Worm (Caenorhabditis elegans) whole organism, mixed stage, embryonic: ENCODE data around the gene ndub-6.

Experiments used
- M03D4.4 ChIP-seq: sonication (generic microtip); optimal IDR thresholded peaks from 2 replicates; lab custom pipeline; 2017; ENCODE audit warnings: mild to moderate bottlenecking, missing genetic modification characterization, missing compliant biosample characterization
- bed-3 ChIP-seq: fragments of 200-800 bp; sonication (Bioruptor generic); optimal IDR thresholded peaks from 3 replicates; lab custom pipeline; 2018; ENCODE audit warnings: mild to moderate bottlenecking, missing genetic modification characterization, moderate library complexity, missing compliant biosample characterization
- blmp-1 ChIP-seq: fragments of 150-350 bp; optimal IDR thresholded peaks from 2 replicates; lab custom pipeline; 2014; ENCODE audit warnings: missing biosample characterization, missing genetic modification characterization
- ceh-39 ChIP-seq: fragments of 150-350 bp; optimal IDR thresholded peaks from 2 replicates; lab custom pipeline; 2014; ENCODE audit warnings: missing biosample characterization, missing genetic modification characterization
- ceh-43 ChIP-seq: fragments of 200-800 bp; sonication (Bioruptor generic); optimal IDR thresholded peaks from 2 replicates; lab custom pipeline; 2018; ENCODE audit warnings: mild to moderate bottlenecking, missing genetic modification characterization, moderate library complexity, missing compliant biosample characterization
- ceh-83 ChIP-seq: fragments of 200-800 bp; sonication (Bioruptor generic); optimal IDR thresholded peaks from 2 replicates; lab custom pipeline; 2018; ENCODE audit warnings: mild to moderate bottlenecking, missing genetic modification characterization, missing compliant biosample characterization
- ces-1 ChIP-seq: fragments of 150-350 bp; optimal IDR thresholded peaks from 2 replicates; lab custom pipeline; 2014; ENCODE audit warnings: missing biosample characterization, missing genetic modification reagents, missing genetic modification characterization
- cnd-1 ChIP-seq: fragments of 200-800 bp; sonication (Bioruptor generic); optimal IDR thresholded peaks from 2 replicates; lab custom pipeline; 2018; ENCODE audit warnings: mild to moderate bottlenecking, missing genetic modification characterization, missing compliant biosample characterization
- drap-1 ChIP-seq: fragments of 200-800 bp; sonication (Bioruptor generic); optimal IDR thresholded peaks from 3 replicates; lab custom pipeline; 2018; ENCODE audit warnings: mild to moderate bottlenecking, missing genetic modification characterization, missing compliant biosample characterization
- elt-1 ChIP-seq: sonication (generic microtip); optimal IDR thresholded peaks from 2 replicates; lab custom pipeline; 2017; ENCODE audit warnings: missing genetic modification characterization, mild to moderate bottlenecking, missing compliant biosample characterization, antibody characterized with exemption, moderate library complexity, borderline replicate concordance; ENCODE audit not compliant: insufficient read depth
- elt-3 ChIP-seq: fragments of 150-350 bp; optimal IDR thresholded peaks from 2 replicates; lab custom pipeline; 2014; ENCODE audit warnings: missing biosample characterization, missing genetic modification characterization
- flh-1 ChIP-seq: fragments of 200-800 bp; sonication (Bioruptor generic); optimal IDR thresholded peaks from 2 replicates; lab custom pipeline; 2018; ENCODE audit warnings: mild to moderate bottlenecking, missing genetic modification characterization, moderate library complexity, missing compliant biosample characterization
- ham-2 ChIP-seq: fragments of 200-800 bp; sonication (Bioruptor generic); optimal IDR thresholded peaks from 2 replicates; lab custom pipeline; 2018; ENCODE audit warnings: mild to moderate bottlenecking, missing genetic modification characterization, missing compliant biosample characterization
- hlh-1 ChIP-seq: fragments of 150-350 bp; optimal IDR thresholded peaks from 2 replicates; lab custom pipeline; 2014; ENCODE audit warnings: missing biosample characterization, missing genetic modification reagents, missing genetic modification characterization
- lin-13 ChIP-seq: fragments of 150-350 bp; optimal IDR thresholded peaks from 2 replicates; lab custom pipeline; 2014; ENCODE audit warnings: missing biosample characterization, missing genetic modification characterization
- lin-32 ChIP-seq: fragments of 200-800 bp; sonication (Bioruptor generic); optimal IDR thresholded peaks from 2 replicates; lab custom pipeline; 2018; ENCODE audit warnings: mild to moderate bottlenecking, missing genetic modification characterization, missing compliant biosample characterization
- lsy-2 ChIP-seq: fragments of 150-350 bp; optimal IDR thresholded peaks from 2 replicates; lab custom pipeline; 2014; ENCODE audit warnings: missing biosample characterization, missing genetic modification characterization
- mab-5 ChIP-seq: fragments of 150-350 bp; optimal IDR thresholded peaks from 2 replicates; lab custom pipeline; 2014; ENCODE audit warnings: missing biosample characterization, missing genetic modification characterization
- mep-1 ChIP-seq: fragments of 150-350 bp; optimal IDR thresholded peaks from 2 replicates; lab custom pipeline; 2017; ENCODE audit warnings: missing biosample characterization, missing genetic modification reagents, missing genetic modification characterization, inconsistent platforms
- mls-2 ChIP-seq: sonication (generic microtip); optimal IDR thresholded peaks from 2 replicates; lab custom pipeline; 2016; ENCODE audit warnings: mild to moderate bottlenecking, missing genetic modification characterization, moderate library complexity, missing compliant biosample characterization
- nhr-12 ChIP-seq: fragments of 150-350 bp; optimal IDR thresholded peaks from 2 replicates; lab custom pipeline; 2014; ENCODE audit warnings: missing biosample characterization, missing genetic modification characterization
- nhr-237 ChIP-seq: fragments of 150-350 bp; optimal IDR thresholded peaks from 2 replicates; lab custom pipeline; 2014; ENCODE audit warnings: missing biosample characterization, missing genetic modification characterization
- nhr-28 ChIP-seq: fragments of 150-350 bp; optimal IDR thresholded peaks from 2 replicates; lab custom pipeline; 2014; ENCODE audit warnings: missing biosample characterization, missing genetic modification characterization
- nhr-76 ChIP-seq: sonication (generic microtip); optimal IDR thresholded peaks from 2 replicates; lab custom pipeline; 2017; ENCODE audit warnings: missing biosample characterization, missing genetic modification characterization
- pha-4 ChIP-seq: fragments of 150-350 bp; optimal IDR thresholded peaks from 2 replicates; lab custom pipeline; 2018; ENCODE audit warnings: missing biosample characterization, missing genetic modification reagents, missing genetic modification characterization
- sem-2 ChIP-seq: fragments of 200-800 bp; sonication (Bioruptor generic); optimal IDR thresholded peaks from 2 replicates; lab custom pipeline; 2018; ENCODE audit warnings: mild to moderate bottlenecking, missing genetic modification characterization, missing compliant biosample characterization
- snpc-4 ChIP-seq: fragments of 150-350 bp; optimal IDR thresholded peaks from 2 replicates; lab custom pipeline; 2014; ENCODE audit warnings: missing biosample characterization, missing genetic modification characterization
- tbx-8 ChIP-seq: fragments of 200-800 bp; sonication (Bioruptor generic); optimal IDR thresholded peaks from 2 replicates; lab custom pipeline; 2018; ENCODE audit warnings: mild to moderate bottlenecking, missing genetic modification characterization, moderate library complexity, missing compliant biosample characterization
- unc-120 ChIP-seq: sonication (generic microtip); optimal IDR thresholded peaks from 2 replicates; lab custom pipeline; 2017; ENCODE audit warnings: missing genetic modification characterization, missing compliant biosample characterization; ENCODE audit not compliant: poor library complexity, severe bottlenecking
- unc-39 ChIP-seq: fragments of 150-350 bp; optimal IDR thresholded peaks from 2 replicates; lab custom pipeline; 2014; ENCODE audit warnings: missing biosample characterization, missing genetic modification characterization
- unc-62 ChIP-seq: fragments of 150-350 bp; optimal IDR thresholded peaks from 2 replicates; lab custom pipeline; 2014; ENCODE audit warnings: missing biosample characterization, missing genetic modification reagents, missing genetic modification characterization
- zip-8 ChIP-seq: fragments of 150-350 bp; optimal IDR thresholded peaks from 2 replicates; lab custom pipeline; 2014; ENCODE audit warnings: missing biosample characterization, missing genetic modification characterization
- ztf-11 ChIP-seq: fragments of 150-350 bp; optimal IDR thresholded peaks from 2 replicates; lab custom pipeline; 2014; ENCODE audit warnings: missing biosample characterization, missing genetic modification characterization

ndub-6 gene

DNA sequence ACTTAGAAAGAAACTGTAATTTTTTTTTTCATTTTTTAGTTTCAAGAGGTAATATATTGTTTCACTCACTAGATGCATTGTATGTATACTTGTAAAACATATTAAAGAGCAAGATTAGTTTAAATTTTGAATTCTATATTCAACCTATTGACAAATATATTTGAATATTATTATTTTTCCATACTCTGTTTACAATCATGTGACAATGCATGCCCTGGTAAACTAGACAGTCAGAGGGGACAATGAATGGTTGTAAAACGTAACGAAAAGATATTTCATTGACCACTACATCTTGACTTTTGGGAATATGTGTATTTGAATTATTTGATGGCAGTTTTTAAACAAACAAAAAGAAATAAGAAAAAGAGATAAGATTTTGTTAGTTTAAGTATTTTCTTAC lies 29.9 kb upstream of the ndub-6 start:
- TF ChIP-seq nhr-28 (tag; lab: Kevin White, UChicago): no peak
- no peak for TF ChIP-seq unc-120 (tag; lab: Kevin White, UChicago)
- no peak for TF ChIP-seq mls-2 (tag; lab: Kevin White, UChicago)
- TF ChIP-seq ceh-83 (GFP tag; lab: Kevin White, UChicago): no peak
- TF ChIP-seq zip-8 (tag; lab: Kevin White, UChicago): no peak
- no peak for TF ChIP-seq nhr-12 (tag; lab: Kevin White, UChicago)
- TF ChIP-seq blmp-1: no peak
- TF ChIP-seq ces-1 (GFP tag; lab: Kevin White, UChicago): no peak
- TF ChIP-seq ceh-39 (tag; lab: Kevin White, UChicago): no peak
- no peak for TF ChIP-seq sem-2
- TF ChIP-seq hlh-1: no peak
- no peak for TF ChIP-seq ham-2 (GFP tag; lab: Kevin White, UChicago)
- TF ChIP-seq snpc-4 (tag; lab: Kevin White, UChicago): no peak
- TF ChIP-seq nhr-76 (tag; lab: Kevin White, UChicago): no peak
- TF ChIP-seq elt-3 (tag; lab: Kevin White, UChicago): no peak
- TF ChIP-seq ceh-43 (GFP tag; lab: Kevin White, UChicago): no peak
- TF ChIP-seq unc-62 (GFP tag; lab: Kevin White, UChicago): no peak
- TF ChIP-seq lin-13 (tag; lab: Kevin White, UChicago): no peak
- no peak for TF ChIP-seq ztf-11 (tag; lab: Kevin White, UChicago)
- TF ChIP-seq elt-1: no peak

- TF ChIP-seq unc-39 (tag; lab: Kevin White, UChicago) (no peak), mep-1 (tag; lab: Kevin White, UChicago) (no peak), mls-2 (tag; lab: Kevin White, UChicago) (no peak), pha-4 (tag; lab: Kevin White, UChicago) (no peak), lsy-2 (tag; lab: Kevin White, UChicago) (no peak), unc-62 (GFP tag; lab: Kevin White, UChicago) (no peak), elt-1 (no peak), ceh-39 (tag; lab: Kevin White, UChicago) (no peak), nhr-12 (tag; lab: Kevin White, UChicago) (no peak), nhr-76 (tag; lab: Kevin White, UChicago) (no peak), cnd-1 (tag; lab: Kevin White, UChicago) (no peak), zip-8 (tag; lab: Kevin White, UChicago) (no peak), mab-5 (tag; lab: Kevin White, UChicago) (no peak)
These were observed 29.1 kb upstream of the ndub-6 start, which contains the start of gene lys-4 for ce11 chrIV:11623060-11623459. Gene lys-4, minus strand, starts transcription at chrIV:11623174.

DNA sequence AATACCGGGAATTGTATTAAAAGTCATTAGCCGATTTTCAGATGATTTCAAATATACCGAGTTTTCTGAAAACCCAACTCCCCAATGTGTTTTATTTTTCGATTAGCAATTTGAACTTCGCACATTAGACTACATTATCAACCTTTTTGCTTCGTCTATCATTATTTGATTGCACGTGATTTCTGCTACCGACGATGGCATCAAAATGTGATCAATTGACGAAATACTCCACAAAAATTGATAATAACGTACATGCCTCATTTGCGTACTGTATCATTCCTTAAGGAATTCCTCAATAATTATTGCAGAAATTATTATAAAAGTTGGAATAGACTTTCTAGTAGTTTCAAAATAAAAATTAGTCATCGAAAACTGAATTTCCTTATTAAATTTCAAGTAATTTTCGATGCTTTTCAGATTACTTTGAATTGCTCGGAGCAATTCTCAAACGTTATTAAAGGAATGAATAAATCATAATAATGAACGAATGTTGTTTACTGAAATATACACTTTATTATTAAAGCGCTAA lies 28.4 kb upstream of the ndub-6 start:
- TF ChIP-seq elt-1 (no peak), unc-62 (GFP tag; lab: Kevin White, UChicago) (no peak), bed-3 (no peak), mab-5 (tag; lab: Kevin White, UChicago) (no peak), nhr-12 (tag; lab: Kevin White, UChicago) (no peak), mep-1 (tag; lab: Kevin White, UChicago) (no peak), tbx-8 (GFP tag; lab: Kevin White, UChicago) (no peak), nhr-237 (tag; lab: Kevin White, UChicago) (no peak), elt-3 (tag; lab: Kevin White, UChicago) (no peak)

DNA sequence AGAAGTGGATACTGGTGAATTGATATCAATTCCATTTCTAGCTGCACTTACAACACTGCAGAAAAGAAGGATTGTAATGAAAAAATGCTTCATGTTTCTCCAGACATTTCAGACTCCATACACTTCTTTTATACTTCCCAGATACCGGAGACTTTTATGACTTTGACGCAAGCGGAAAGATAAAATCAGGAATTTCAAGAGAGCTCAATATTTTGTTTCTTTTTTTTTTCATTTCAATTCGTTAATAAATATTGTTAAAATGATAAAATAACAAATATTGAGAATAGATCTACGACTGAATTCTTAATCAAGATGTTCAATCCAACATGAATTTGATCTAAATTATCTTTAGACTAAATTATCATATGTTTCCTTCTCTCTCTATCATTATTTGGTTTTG lies 26.7 kb upstream of the ndub-6 start, which contains the start of gene lys-5:
Gene lys-5 (minus strand): TSS at position 101 of the 400 bp plus-strand sequence.
- TF ChIP-seq elt-3 (tag; lab: Kevin White, UChicago) (no peak), drap-1 (no peak), nhr-237 (tag; lab: Kevin White, UChicago) (no peak), tbx-8 (GFP tag; lab: Kevin White, UChicago) (no peak), mls-2 (tag; lab: Kevin White, UChicago) (no peak), M03D4.4 (tag; lab: Kevin White, UChicago) (no peak), bed-3 (no peak), lsy-2 (tag; lab: Kevin White, UChicago) (no peak), ceh-43 (GFP tag; lab: Kevin White, UChicago) (no peak), ceh-83 (GFP tag; lab: Kevin White, UChicago) (no peak), hlh-1 (no peak), unc-39 (tag; lab: Kevin White, UChicago) (no peak), flh-1 (GFP tag; lab: Kevin White, UChicago) (no peak), ham-2 (GFP tag; lab: Kevin White, UChicago) (no peak), ceh-39 (tag; lab: Kevin White, UChicago) (no peak), nhr-12 (tag; lab: Kevin White, UChicago) (no peak), lin-32 (GFP tag; lab: Kevin White, UChicago) (no peak), snpc-4 (tag; lab: Kevin White, UChicago) (no peak)
